Fruit fly (Drosophila melanogaster) Kc167 (cell line): ENCODE results near the gene ppan.

Experiments used
- h ChIP-seq: fragments of >200 bp; optimal IDR thresholded peaks from 3 replicates; lab custom pipeline; 2018; ENCODE audit warnings: missing external identifiers
- insv ChIP-seq: fragments of >200 bp; optimal IDR thresholded peaks from 3 replicates; lab custom pipeline; 2018; ENCODE audit warnings: missing external identifiers
- psq ChIP-seq: fragments of >200 bp; optimal IDR thresholded peaks from 2 replicates; lab custom pipeline; 2017; ENCODE audit warnings: missing external identifiers

- no peak for TF ChIP-seq psq (lab: Kevin White, UChicago)
- TF ChIP-seq insv, result no peak
- TF ChIP-seq h, result no peak
These were observed 6.3 kb upstream of the ppan start for dm6 chr3R:21109712-21110111.
